Worm (Caenorhabditis elegans) whole organism, L1 larva: ENCODE data around the gene ZK1240.6.

ENCODE experiments used
- C04F5.9 ChIP-seq: sonication (generic microtip); optimal IDR thresholded peaks from 2 replicates; lab custom pipeline; 2016; ENCODE audit warnings: missing genetic modification characterization, missing compliant biosample characterization
- C16A3.4 ChIP-seq: fragments of 150-350 bp; optimal IDR thresholded peaks from 2 replicates; lab custom pipeline; 2014; ENCODE audit warnings: missing biosample characterization, missing genetic modification characterization
- C34B4.2 ChIP-seq: sonication (generic microtip); optimal IDR thresholded peaks from 2 replicates; lab custom pipeline; 2017; ENCODE audit warnings: mild to moderate bottlenecking, missing genetic modification characterization, missing compliant biosample characterization
- Y116A8C.19 ChIP-seq: sonication (generic microtip); optimal IDR thresholded peaks from 2 replicates; lab custom pipeline; 2016; ENCODE audit warnings: missing compliant biosample characterization, missing genetic modification characterization, borderline replicate concordance
- alr-1 ChIP-seq: fragments of 200-800 bp; sonication (Bioruptor generic); optimal IDR thresholded peaks from 2 replicates; lab custom pipeline; 2018; ENCODE audit warnings: borderline replicate concordance, mild to moderate bottlenecking, missing genetic modification characterization, missing compliant biosample characterization
- ama-1 ChIP-seq: fragments of 150-350 bp; optimal IDR thresholded peaks from 2 replicates; lab custom pipeline; 2014
- ceh-63 ChIP-seq: fragments of 200-800 bp; sonication (Bioruptor generic); optimal IDR thresholded peaks from 2 replicates; lab custom pipeline; 2018; ENCODE audit warnings: mild to moderate bottlenecking, missing genetic modification characterization, missing compliant biosample characterization
- ceh-88 ChIP-seq: fragments of 200-800 bp; sonication (Bioruptor generic); IDR thresholded peaks from 2 replicates; pipeline ENCODE4 v1.3.6; 2022; ENCODE audit warnings: missing genetic modification characterization, missing compliant biosample characterization
- ceh-90 ChIP-seq: sonication (generic microtip); optimal IDR thresholded peaks from 2 replicates; lab custom pipeline; 2016; ENCODE audit warnings: missing genetic modification characterization, missing compliant biosample characterization
- efl-1 ChIP-seq, 4 experiments: fragments of 150-350 bp; optimal IDR thresholded peaks in 3 of 4; peaks in 1 of 4; 1 replicate in 1 of 4; 2 replicates in 3 of 4; lab custom pipeline; 2014; ENCODE audit warnings: missing biosample characterization in 2 of 4, missing genetic modification characterization in 2 of 4, missing genetic modification reagents in 2 of 4
- efl-3 ChIP-seq: fragments of 200-800 bp; sonication (Bioruptor generic); optimal IDR thresholded peaks from 2 replicates; lab custom pipeline; 2018; ENCODE audit warnings: mild to moderate bottlenecking, missing genetic modification characterization, missing compliant biosample characterization
- egl-27 ChIP-seq, 2 experiments: fragments of 150-350 bp in 1 of 2; sonication (generic microtip); optimal IDR thresholded peaks; 3 replicates each; lab custom pipeline; 2017 to 2018; ENCODE audit warnings: missing biosample characterization in 2 of 2, missing genetic modification characterization in 2 of 2, missing genetic modification reagents in 2 of 2
- ets-5 ChIP-seq: fragments of 200-800 bp; sonication (Bioruptor generic); IDR thresholded peaks from 2 replicates; pipeline ENCODE4 v1.3.6; 2022; ENCODE audit warnings: missing genetic modification characterization, missing compliant biosample characterization
- fkh-10 ChIP-seq: sonication (generic microtip); optimal IDR thresholded peaks from 2 replicates; lab custom pipeline; 2017; ENCODE audit warnings: missing biosample characterization, missing genetic modification reagents, missing genetic modification characterization
- fkh-8 ChIP-seq: sonication (generic microtip); optimal IDR thresholded peaks from 2 replicates; lab custom pipeline; 2016; ENCODE audit warnings: mild to moderate bottlenecking, missing genetic modification characterization, missing compliant biosample characterization
- fos-1 ChIP-seq: fragments of 150-350 bp; optimal IDR thresholded peaks from 2 replicates; lab custom pipeline; 2014; ENCODE audit warnings: missing biosample characterization, missing genetic modification characterization
- hlh-4 ChIP-seq: sonication (generic microtip); optimal IDR thresholded peaks from 2 replicates; lab custom pipeline; 2016; ENCODE audit warnings: mild to moderate bottlenecking, missing genetic modification characterization, missing compliant biosample characterization
- irx-1 ChIP-seq: sonication (generic microtip); optimal IDR thresholded peaks from 2 replicates; lab custom pipeline; 2016; ENCODE audit warnings: missing genetic modification characterization, missing compliant biosample characterization
- lin-13 ChIP-seq: fragments of 150-350 bp; optimal IDR thresholded peaks from 2 replicates; lab custom pipeline; 2014; ENCODE audit warnings: missing biosample characterization, missing genetic modification reagents, missing genetic modification characterization
- lin-15B ChIP-seq: fragments of 150-350 bp; sonication (generic microtip); optimal IDR thresholded peaks from 3 replicates; lab custom pipeline; 2014; ENCODE audit warnings: missing biosample characterization, missing genetic modification characterization
- lin-39 ChIP-seq: fragments of 150-350 bp; optimal IDR thresholded peaks from 2 replicates; lab custom pipeline; 2014; ENCODE audit warnings: missing biosample characterization, missing genetic modification reagents, missing genetic modification characterization
- mdl-1 ChIP-seq, 2 experiments: fragments of 150-350 bp; optimal IDR thresholded peaks; 2 replicates each; lab custom pipeline; 2014 to 2017; ENCODE audit warnings: missing biosample characterization in 2 of 2, missing genetic modification characterization in 2 of 2, inconsistent platforms in 1 of 2
- mef-2 ChIP-seq: fragments of 150-350 bp; optimal IDR thresholded peaks from 2 replicates; lab custom pipeline; 2014; ENCODE audit warnings: missing biosample characterization, missing genetic modification characterization
- mep-1 ChIP-seq: fragments of 150-350 bp; optimal IDR thresholded peaks from 2 replicates; lab custom pipeline; 2014; ENCODE audit warnings: missing biosample characterization, missing genetic modification characterization
- nhr-11 ChIP-seq: fragments of 150-350 bp; optimal IDR thresholded peaks from 2 replicates; lab custom pipeline; 2014; ENCODE audit warnings: missing biosample characterization, missing genetic modification characterization
- nhr-19 ChIP-seq: fragments of 200-800 bp; sonication (Bioruptor generic); conservative IDR thresholded peaks from 2 replicates; pipeline ENCODE4 v1.3.6; 2022; ENCODE audit warnings: missing genetic modification characterization, missing compliant biosample characterization
- nhr-237 ChIP-seq: fragments of 150-350 bp; optimal IDR thresholded peaks from 2 replicates; lab custom pipeline; 2014; ENCODE audit warnings: missing biosample characterization, missing genetic modification characterization
- nhr-28 ChIP-seq: fragments of 150-350 bp; optimal IDR thresholded peaks from 2 replicates; lab custom pipeline; 2014; ENCODE audit warnings: missing biosample characterization, missing genetic modification characterization
- nhr-47 ChIP-seq: sonication (generic microtip); optimal IDR thresholded peaks from 2 replicates; lab custom pipeline; 2016; ENCODE audit warnings: mild to moderate bottlenecking, missing genetic modification characterization, moderate library complexity, missing compliant biosample characterization
- nhr-71 ChIP-seq: sonication (generic microtip); optimal IDR thresholded peaks from 2 replicates; lab custom pipeline; 2016; ENCODE audit warnings: mild to moderate bottlenecking, missing genetic modification characterization, moderate library complexity, missing compliant biosample characterization
- nhr-76 ChIP-seq: sonication (generic microtip); optimal IDR thresholded peaks from 2 replicates; lab custom pipeline; 2017; ENCODE audit warnings: missing biosample characterization, missing genetic modification characterization
- nhr-84 ChIP-seq: sonication (generic microtip); optimal IDR thresholded peaks from 2 replicates; lab custom pipeline; 2017; ENCODE audit warnings: missing biosample characterization, missing genetic modification characterization
- nhr-90 ChIP-seq: sonication (generic microtip); optimal IDR thresholded peaks from 2 replicates; lab custom pipeline; 2016; ENCODE audit warnings: mild to moderate bottlenecking, missing genetic modification characterization, missing compliant biosample characterization; ENCODE audit not compliant: poor library complexity
- pag-3 ChIP-seq: sonication (generic microtip); optimal IDR thresholded peaks from 2 replicates; lab custom pipeline; 2017; ENCODE audit warnings: missing genetic modification characterization, mild to moderate bottlenecking, missing compliant biosample characterization, antibody characterized with exemption, borderline replicate concordance; ENCODE audit not compliant: insufficient read depth
- pax-3 ChIP-seq: fragments of 200-800 bp; sonication (Bioruptor generic); optimal IDR thresholded peaks from 2 replicates; lab custom pipeline; 2018; ENCODE audit warnings: mild to moderate bottlenecking, missing genetic modification characterization, moderate library complexity, missing compliant biosample characterization
- skn-1 ChIP-seq: fragments of 150-350 bp; optimal IDR thresholded peaks from 2 replicates; lab custom pipeline; 2014; ENCODE audit warnings: missing biosample characterization, missing genetic modification characterization
- swsn-7 ChIP-seq: sonication (generic microtip); optimal IDR thresholded peaks from 2 replicates; lab custom pipeline; 2016; ENCODE audit warnings: missing genetic modification characterization, missing compliant biosample characterization
- tbx-2 ChIP-seq: sonication (generic microtip); optimal IDR thresholded peaks from 2 replicates; lab custom pipeline; 2016; ENCODE audit warnings: missing genetic modification characterization, missing compliant biosample characterization
- unc-130 ChIP-seq: fragments of 150-350 bp; optimal IDR thresholded peaks from 2 replicates; lab custom pipeline; 2017; ENCODE audit warnings: missing biosample characterization, missing genetic modification characterization, inconsistent platforms
- unc-86 ChIP-seq: sonication (generic microtip); optimal IDR thresholded peaks from 2 replicates; lab custom pipeline; 2016; ENCODE audit warnings: missing genetic modification characterization, missing compliant biosample characterization
- vab-15 ChIP-seq: sonication (generic microtip); optimal IDR thresholded peaks from 2 replicates; lab custom pipeline; 2017; ENCODE audit warnings: missing genotype, mild to moderate bottlenecking, missing genetic modification characterization, missing compliant biosample characterization
- xbp-1 ChIP-seq: sonication (generic microtip); optimal IDR thresholded peaks from 2 replicates; lab custom pipeline; 2016; ENCODE audit warnings: missing genetic modification characterization, missing compliant biosample characterization

The ZK1240.6 gene

ce11 chrII:2359965-2360364 lies 37.3 kb upstream of the ZK1240.6 start, which contains the start of gene F43C11.16:
TSS of gene F43C11.16 (minus strand) at chrII:2360065.
- TF ChIP-seq ama-1 (lab: Kevin White, UChicago) (no peak), mdl-1 (tag; optimal IDR thresholded peaks at IDR 0.05; lab: Kevin White, UChicago) (no peak), efl-1 (optimal IDR thresholded peaks at IDR 0.05; lab: Kevin White, UChicago) (no peak), efl-1 (GFP tag; optimal IDR thresholded peaks at IDR 0.05 in 1 of 2; lab: Kevin White, UChicago) (peak in 1 of 2 experiments; percentile 18)

ce11 chrII:2356795-2357194 lies 34.1 kb upstream of the ZK1240.6 start, which contains the start of gene F43C11.1:
TSS of gene F43C11.1 (plus strand) at chrII:2357095.
- TF ChIP-seq irx-1 (tag; lab: Kevin White, UChicago) (no peak), nhr-11 (tag; lab: Kevin White, UChicago) (no peak), egl-27 (tag; optimal IDR thresholded peaks at IDR 0.05; lab: Kevin White, UChicago) (no peak), nhr-76 (tag; lab: Kevin White, UChicago) (no peak), nhr-237 (no peak), fkh-8 (tag; lab: Kevin White, UChicago) (no peak), hlh-4 (no peak), nhr-71 (tag; lab: Kevin White, UChicago) (no peak), mef-2 (no peak), nhr-47 (tag; lab: Kevin White, UChicago) (no peak), tbx-2 (no peak), efl-3 (GFP tag; lab: Kevin White, UChicago) (no peak), nhr-19 (GFP tag; lab: Robert Waterston, UW) (no peak), unc-130 (tag; lab: Kevin White, UChicago) (no peak), lin-13 (no peak), nhr-90 (tag; lab: Kevin White, UChicago) (no peak)

- TF ChIP-seq ceh-88 (GFP tag; lab: Robert Waterston, UW) (no peak), nhr-76 (tag; lab: Kevin White, UChicago) (no peak), pag-3 (tag; lab: Kevin White, UChicago) (no peak), ets-5 (GFP tag; lab: Robert Waterston, UW) (no peak), efl-1 (optimal IDR thresholded peaks at IDR 0.05; lab: Kevin White, UChicago) (no peak), efl-1 (GFP tag; optimal IDR thresholded peaks at IDR 0.05 in 1 of 2; lab: Kevin White, UChicago) (no peak), ceh-90 (tag; lab: Kevin White, UChicago) (no peak), nhr-11 (tag; lab: Kevin White, UChicago) (no peak), lin-13 (no peak), lin-39 (tag; lab: Kevin White, UChicago) (no peak), mdl-1 (tag; optimal IDR thresholded peaks at IDR 0.05; lab: Kevin White, UChicago) (no peak), alr-1 (tag; lab: Kevin White, UChicago) (no peak), C16A3.4 (no peak), ceh-63 (GFP tag; lab: Kevin White, UChicago) (no peak), Y116A8C.19 (tag; lab: Kevin White, UChicago) (no peak), C04F5.9 (tag; lab: Kevin White, UChicago) (no peak), vab-15 (tag; lab: Kevin White, UChicago) (no peak), xbp-1 (tag; lab: Kevin White, UChicago) (no peak), fos-1 (tag; lab: Kevin White, UChicago) (no peak), nhr-84 (tag; lab: Kevin White, UChicago) (no peak)
Observed at ce11 chrII:2354476-2354875, 31.8 kb upstream of the ZK1240.6 start, which contains the start of gene F43C11.2. TSS of gene F43C11.2 (plus strand) at chrII:2354776.

- TF ChIP-seq swsn-7 (no peak), nhr-11 (tag; lab: Kevin White, UChicago) (no peak), mep-1 (tag; lab: Kevin White, UChicago) (no peak), fkh-8 (tag; lab: Kevin White, UChicago) (no peak), lin-13 (no peak), fkh-10 (GFP tag; lab: Kevin White, UChicago) (no peak), nhr-76 (tag; lab: Kevin White, UChicago) (no peak), ceh-63 (GFP tag; lab: Kevin White, UChicago) (no peak), pax-3 (no peak), fos-1 (tag; lab: Kevin White, UChicago) (no peak), nhr-28 (no peak), skn-1 (no peak), nhr-84 (tag; lab: Kevin White, UChicago) (no peak), nhr-47 (tag; lab: Kevin White, UChicago) (no peak), C34B4.2 (tag; lab: Kevin White, UChicago) (no peak), ets-5 (GFP tag; lab: Robert Waterston, UW) (no peak), unc-86 (tag; lab: Kevin White, UChicago) (no peak), lin-15B (tag; lab: Kevin White, UChicago) (no peak)
Observed at ce11 chrII:2353012-2353411, 30.3 kb upstream of the ZK1240.6 start, which contains the start of gene F43C11.3. TSS of gene F43C11.3 (plus strand) at chrII:2353312.
